Worm (Caenorhabditis elegans): Measurements from ENCODE around the gene mrps-11.

DNA sequence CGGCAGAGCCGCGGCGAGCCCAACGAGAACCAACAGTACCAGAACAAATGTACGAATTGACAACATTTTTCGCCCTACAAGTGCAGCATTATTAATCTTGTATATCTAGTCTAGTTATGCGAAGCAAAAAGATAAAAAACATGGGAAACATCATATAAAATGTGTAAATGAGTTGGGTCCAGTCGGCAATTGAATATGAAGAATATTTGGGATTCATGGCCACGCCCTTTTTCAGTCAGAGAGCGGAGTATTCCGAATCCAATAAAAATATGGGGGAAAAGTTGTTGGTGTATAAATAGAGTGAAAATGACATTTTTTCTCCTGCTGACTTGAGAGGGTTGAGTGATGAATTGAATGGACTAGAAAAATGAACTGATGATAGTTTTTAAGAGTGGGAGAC lies 11.8 kb upstream of the mrps-11 start, which contains the start of gene nlp-46:
- no peak for TF ChIP-seq dao-5 (tag; optimal IDR thresholded peaks at IDR 0.05)
- TF ChIP-seq W03F9.2 (tag; optimal IDR thresholded peaks at IDR 0.05) = no peak
- no peak for TF ChIP-seq him-1 (tag; optimal IDR thresholded peaks at IDR 0.05)
